Worm (Caenorhabditis elegans) whole organism, L4 larva: ENCODE data around the gene C06E1.1.
A peak's percentile ranks its signal among the peaks of the same experiment; 100 is the strongest.

Experiments
- F10B5.3 ChIP-seq: sonication (generic microtip); optimal IDR thresholded peaks from 2 replicates; lab custom pipeline; 2016; ENCODE audit warnings: mild to moderate bottlenecking, missing genetic modification characterization, missing compliant biosample characterization
- F37D6.2 ChIP-seq: sonication (generic microtip); optimal IDR thresholded peaks from 2 replicates; lab custom pipeline; 2016; ENCODE audit warnings: mild to moderate bottlenecking, missing genetic modification characterization, missing compliant biosample characterization
- Y5F2A.4 ChIP-seq: fragments of 200-800 bp; sonication (Bioruptor generic); optimal IDR thresholded peaks from 2 replicates; lab custom pipeline; 2018; ENCODE audit warnings: mild to moderate bottlenecking, missing genetic modification characterization, missing compliant biosample characterization
- aha-1 ChIP-seq: fragments of 150-350 bp; peaks from one replicate; lab custom pipeline; 2014; ENCODE audit warnings: missing biosample characterization, missing genetic modification characterization
- arid-1 ChIP-seq: fragments of 200-800 bp; sonication (Bioruptor generic); conservative IDR thresholded peaks from 2 replicates; pipeline ENCODE4 v1.3.6; 2022; ENCODE audit warnings: missing genetic modification reagents, missing genetic modification characterization, missing compliant biosample characterization
- attf-4 ChIP-seq: sonication (generic microtip); optimal IDR thresholded peaks from 3 replicates; lab custom pipeline; 2017; ENCODE audit warnings: missing biosample characterization, missing genetic modification characterization
- ceh-20 ChIP-seq: fragments of 200-800 bp; sonication (Bioruptor generic); IDR thresholded peaks from 2 replicates; pipeline ENCODE4 v1.3.6; 2022; ENCODE audit warnings: missing genetic modification reagents, missing genetic modification characterization, missing compliant biosample characterization
- ceh-32 ChIP-seq: sonication (generic microtip); optimal IDR thresholded peaks from 2 replicates; lab custom pipeline; 2016; ENCODE audit warnings: mild to moderate bottlenecking, missing genetic modification characterization, missing compliant biosample characterization; ENCODE audit not compliant: poor library complexity
- ceh-82 ChIP-seq: sonication (generic microtip); optimal IDR thresholded peaks from 2 replicates; lab custom pipeline; 2017; ENCODE audit warnings: missing biosample characterization, missing genetic modification characterization
- cey-2 ChIP-seq: sonication (generic microtip); optimal IDR thresholded peaks from 3 replicates; lab custom pipeline; 2017; ENCODE audit warnings: missing genetic modification characterization, mild to moderate bottlenecking, missing compliant biosample characterization, antibody characterized with exemption, borderline replicate concordance; ENCODE audit not compliant: insufficient read depth
- daf-16 ChIP-seq, 3 experiments: sonication (generic microtip); optimal IDR thresholded peaks; 2 replicates each; lab custom pipeline; 2016 to 2017; ENCODE audit warnings: missing genetic modification characterization in 3 of 3, missing genetic modification reagents in 3 of 3, mild to moderate bottlenecking in 2 of 3, missing compliant biosample characterization in 2 of 3, missing biosample characterization in 1 of 3, moderate library complexity in 1 of 3
- dmd-6 ChIP-seq: fragments of 200-800 bp; sonication (Bioruptor generic); IDR thresholded peaks from 2 replicates; pipeline ENCODE4 v1.3.6; 2022; ENCODE audit warnings: missing genetic modification reagents, missing genetic modification characterization, missing compliant biosample characterization
- dmd-8 ChIP-seq: fragments of 200-800 bp; sonication (Bioruptor generic); IDR thresholded peaks from 2 replicates; pipeline ENCODE4 v1.3.6; 2022; ENCODE audit warnings: missing genetic modification characterization, missing compliant biosample characterization
- dve-1 ChIP-seq: sonication (generic microtip); optimal IDR thresholded peaks from 2 replicates; lab custom pipeline; 2017; ENCODE audit warnings: antibody characterized with exemption, mild to moderate bottlenecking, missing genetic modification characterization, missing compliant biosample characterization; ENCODE audit not compliant: insufficient read depth
- fkh-10 ChIP-seq: fragments of 150-350 bp; optimal IDR thresholded peaks from 2 replicates; lab custom pipeline; 2014; ENCODE audit warnings: missing biosample characterization, missing genetic modification reagents, missing genetic modification characterization
- gei-8 ChIP-seq: fragments of 200-800 bp; sonication (Bioruptor generic); optimal IDR thresholded peaks from 2 replicates; lab custom pipeline; 2018; ENCODE audit warnings: mild to moderate bottlenecking, missing genetic modification characterization, missing compliant biosample characterization
- hlh-11 ChIP-seq: fragments of 200-800 bp; sonication (Bioruptor generic); optimal IDR thresholded peaks from 2 replicates; lab custom pipeline; 2018; ENCODE audit warnings: mild to moderate bottlenecking, missing genetic modification characterization, missing compliant biosample characterization
- hmg-1.1 ChIP-seq: fragments of 200-800 bp; sonication (Bioruptor generic); IDR thresholded peaks from 2 replicates; pipeline ENCODE4 v1.3.6; 2022; ENCODE audit warnings: missing genetic modification reagents, missing genetic modification characterization, missing compliant biosample characterization
- lsy-2 ChIP-seq, 2 experiments: fragments of 150-350 bp in 1 of 2; sonication (generic microtip) in 1 of 2; optimal IDR thresholded peaks; 2 replicates each; lab custom pipeline; 2014 to 2017; ENCODE audit warnings: missing biosample characterization in 2 of 2, missing genetic modification characterization in 2 of 2
- mdt-29 ChIP-seq: fragments of 200-800 bp; sonication (Bioruptor generic); IDR thresholded peaks from 2 replicates; pipeline ENCODE4 v1.3.6; 2022; ENCODE audit warnings: missing genetic modification reagents, missing genetic modification characterization, missing compliant biosample characterization
- mxl-3 ChIP-seq: fragments of 200-800 bp; sonication (Bioruptor generic); optimal IDR thresholded peaks from 2 replicates; lab custom pipeline; 2018; ENCODE audit warnings: mild to moderate bottlenecking, missing genetic modification characterization, missing compliant biosample characterization
- nhr-102 ChIP-seq: sonication (generic microtip); optimal IDR thresholded peaks from 2 replicates; lab custom pipeline; 2016; ENCODE audit warnings: mild to moderate bottlenecking, missing genetic modification characterization, moderate library complexity, missing compliant biosample characterization
- nhr-25 ChIP-seq: sonication (generic microtip); optimal IDR thresholded peaks from 2 replicates; lab custom pipeline; 2017; ENCODE audit warnings: missing genetic modification characterization, mild to moderate bottlenecking, missing compliant biosample characterization, antibody characterized with exemption, moderate library complexity, borderline replicate concordance; ENCODE audit not compliant: insufficient read depth
- nhr-28 ChIP-seq: fragments of 150-350 bp; optimal IDR thresholded peaks from 2 replicates; lab custom pipeline; 2014; ENCODE audit warnings: missing biosample characterization, missing genetic modification characterization
- nhr-42 ChIP-seq: fragments of 200-800 bp; sonication (Bioruptor generic); IDR thresholded peaks from 2 replicates; pipeline ENCODE4 v1.3.6; 2022; ENCODE audit warnings: missing genetic modification characterization, missing compliant biosample characterization
- nhr-76 ChIP-seq: fragments of 150-350 bp; optimal IDR thresholded peaks from 2 replicates; lab custom pipeline; 2014; ENCODE audit warnings: missing biosample characterization, missing genetic modification characterization
- rbr-2 ChIP-seq: sonication (generic microtip); optimal IDR thresholded peaks from 2 replicates; lab custom pipeline; 2016; ENCODE audit warnings: missing genotype, missing genetic modification characterization, missing compliant biosample characterization
- saeg-2 ChIP-seq: fragments of 200-800 bp; sonication (Bioruptor generic); IDR thresholded peaks from 2 replicates; pipeline ENCODE4 v1.3.6; 2022; ENCODE audit warnings: missing genetic modification reagents, missing genetic modification characterization, missing compliant biosample characterization
- unc-62 ChIP-seq, 3 experiments: fragments of 150-350 bp in 1 of 3; sonication (generic microtip); optimal IDR thresholded peaks in 2 of 3; peaks in 1 of 3; 1 replicate in 1 of 3; 2 replicates in 2 of 3; lab custom pipeline; 2014 to 2017; ENCODE audit warnings: missing biosample characterization in 3 of 3, missing genetic modification characterization in 3 of 3, missing genetic modification reagents in 3 of 3, missing genotype in 1 of 3
- vab-7 ChIP-seq: fragments of 200-800 bp; sonication (Bioruptor generic); IDR thresholded peaks from 2 replicates; pipeline ENCODE4 v1.3.6; 2022; ENCODE audit warnings: missing genetic modification reagents, missing genetic modification characterization, missing compliant biosample characterization
- zfp-2 ChIP-seq: sonication (generic microtip); optimal IDR thresholded peaks from 2 replicates; lab custom pipeline; 2016; ENCODE audit warnings: mild to moderate bottlenecking, missing genetic modification characterization, missing compliant biosample characterization
- ztf-7 ChIP-seq: fragments of 150-350 bp; optimal IDR thresholded peaks from 2 replicates; lab custom pipeline; 2014; ENCODE audit warnings: missing biosample characterization, missing genetic modification characterization

Gene C06E1.1

DNA sequence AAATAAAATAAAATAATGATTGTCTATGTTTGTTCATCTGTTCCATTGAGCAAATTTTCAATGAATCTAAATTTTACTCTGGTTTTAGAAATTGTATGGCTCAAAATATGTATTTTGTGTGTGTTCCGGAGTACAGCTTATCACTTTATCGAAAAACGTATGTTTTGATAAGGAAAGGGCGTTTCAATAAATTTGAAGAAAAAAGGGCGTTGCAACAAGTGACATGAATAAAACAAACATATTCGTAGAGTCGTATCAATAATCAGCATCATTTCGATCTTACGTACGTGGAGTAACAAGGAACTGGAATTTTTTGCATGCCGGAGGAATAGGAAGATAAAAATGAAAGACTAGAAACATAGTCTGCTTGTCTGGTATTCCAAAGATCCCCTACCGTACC is 11.5 kb upstream of the C06E1.1 start (continued):
- TF ChIP-seq fkh-10 (GFP tag; lab: Kevin White, UChicago) (no peak), zfp-2 (tag; lab: Kevin White, UChicago) (no peak), Y5F2A.4 (GFP tag; lab: Kevin White, UChicago) (no peak), dve-1 (tag; lab: Kevin White, UChicago) (no peak), hmg-1.1 (no peak), saeg-2 (no peak), nhr-76 (tag; lab: Kevin White, UChicago) (no peak), hlh-11 (tag; lab: Kevin White, UChicago) (peak; percentile 52), lsy-2 (tag; optimal IDR thresholded peaks at IDR 0.05; lab: Kevin White, UChicago) (no peak), ceh-20 (GFP tag; lab: Robert Waterston, UW) (no peak), gei-8 (GFP tag; lab: Kevin White, UChicago) (no peak), daf-16 (GFP tag; optimal IDR thresholded peaks at IDR 0.05; lab: Kevin White, UChicago) (no peak), daf-16 (tag; optimal IDR thresholded peaks at IDR 0.05; lab: Kevin White, UChicago) (peak; percentile 35), mxl-3 (GFP tag; lab: Kevin White, UChicago) (no peak)

- TF ChIP-seq nhr-76 (tag; lab: Kevin White, UChicago) (no peak), aha-1 (tag; lab: Kevin White, UChicago) (peak; percentile 38)
- TF ChIP-seq, all 104 proteins: peak for 1
These were observed 8.9 kb upstream of the C06E1.1 start for ce11 chrIII:8596692-8597091.

DNA sequence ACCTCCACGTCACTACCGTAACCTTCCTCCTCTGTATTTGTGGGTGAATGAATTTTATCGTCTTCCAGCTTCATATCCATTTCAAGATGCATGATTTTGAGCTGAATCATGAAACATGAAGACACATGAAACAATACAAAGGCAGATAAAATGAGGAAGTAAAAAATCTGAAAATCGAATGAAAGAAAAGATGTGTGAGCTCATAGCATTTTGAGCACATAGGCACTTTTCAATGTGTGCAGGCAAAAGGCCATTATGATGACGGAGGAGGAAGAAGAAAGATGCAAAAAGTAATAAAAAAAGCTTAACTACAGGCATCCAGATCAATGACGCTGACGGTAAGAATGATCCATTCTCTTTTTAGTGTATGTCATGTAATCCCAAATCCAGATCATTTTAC is 7.9 kb upstream of the C06E1.1 start, which contains the start of gene ztf-30:
Gene ztf-30, minus strand, starts transcription at position 101 of the 400 bp plus-strand sequence.
- TF ChIP-seq dmd-6 (GFP tag; lab: Robert Waterston, UW) (no peak), nhr-42 (GFP tag; lab: Robert Waterston, UW) (no peak), F37D6.2 (tag; lab: Kevin White, UChicago) (no peak)

DNA sequence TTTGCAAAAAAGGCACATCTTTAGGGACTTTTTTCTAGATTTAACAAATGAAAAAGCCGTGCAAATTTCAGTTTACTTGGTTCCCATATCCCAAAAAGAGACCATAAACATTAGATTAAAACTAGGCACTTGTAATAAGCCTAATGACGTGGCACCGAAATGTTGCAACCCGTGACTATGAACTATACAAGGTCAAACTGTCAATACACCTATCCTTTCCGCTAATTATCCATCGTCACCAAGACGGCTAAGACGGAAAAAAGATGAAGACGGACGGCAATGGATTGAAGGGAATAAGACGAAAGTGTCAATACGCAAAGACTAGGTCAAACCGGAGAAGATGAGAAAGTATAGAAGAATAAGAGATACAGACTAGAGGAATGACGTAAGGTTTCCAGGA is 6.7 kb upstream of the C06E1.1 start:
- TF ChIP-seq unc-62 (GFP tag; optimal IDR thresholded peaks at IDR 0.05 in 1 of 2; lab: Kevin White, UChicago) (peak in 1 of 2 experiments; percentile 50), unc-62 (tag; optimal IDR thresholded peaks at IDR 0.05; lab: Kevin White, UChicago) (no peak), arid-1 (GFP tag; lab: Robert Waterston, UW) (no peak), ceh-82 (tag; lab: Kevin White, UChicago) (no peak), Y5F2A.4 (GFP tag; lab: Kevin White, UChicago) (no peak), ceh-32 (tag; lab: Kevin White, UChicago) (no peak), dmd-8 (GFP tag; lab: Robert Waterston, UW) (no peak), attf-4 (tag; lab: Kevin White, UChicago) (no peak), hlh-11 (tag; lab: Kevin White, UChicago) (peak; percentile 4), ztf-7 (tag; lab: Kevin White, UChicago) (no peak), cey-2 (tag; lab: Kevin White, UChicago) (no peak), nhr-28 (tag; lab: Kevin White, UChicago) (peak; percentile 38), nhr-102 (tag; lab: Kevin White, UChicago) (no peak), rbr-2 (tag; lab: Kevin White, UChicago) (no peak), nhr-25 (peak; percentile 26), F10B5.3 (tag; lab: Kevin White, UChicago) (no peak), vab-7 (GFP tag; lab: Robert Waterston, UW) (no peak), aha-1 (tag; lab: Kevin White, UChicago) (peak; percentile 1), mdt-29 (GFP tag; lab: Robert Waterston, UW) (no peak), saeg-2 (no peak)
